Worm (Caenorhabditis elegans): ENCODE results near the gene algn-12.

DNA sequence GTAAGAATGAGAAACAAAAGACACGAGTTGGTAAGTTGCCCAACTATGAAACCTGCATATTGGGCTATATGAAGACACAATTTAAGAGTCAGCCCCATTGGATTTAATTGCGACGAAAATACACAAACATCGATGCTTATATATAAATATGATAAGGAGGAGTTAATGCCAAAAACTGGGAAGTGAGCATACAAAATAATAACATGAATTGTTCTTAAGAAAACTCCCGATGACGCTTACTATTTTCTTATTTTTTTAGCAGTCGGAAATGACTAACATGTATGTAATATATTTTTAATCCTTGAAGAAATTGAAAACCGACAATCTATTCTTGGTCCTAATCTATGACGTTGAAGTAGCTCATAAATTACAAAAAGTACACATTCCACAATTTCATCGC lies 37.1 kb downstream of the algn-12 start, which contains the start of gene str-144:
- no peak for TF ChIP-seq ceh-45 (GFP tag; IDR thresholded peaks at IDR 0.05)
- TF ChIP-seq pha-2 (tag; optimal IDR thresholded peaks at IDR 0.05): no peak
- TF ChIP-seq hlh-8 (tag; optimal IDR thresholded peaks at IDR 0.05): no peak
- TF ChIP-seq tbx-7 (tag; optimal IDR thresholded peaks at IDR 0.05): no peak
- no peak for TF ChIP-seq ceh-6 (GFP tag; optimal IDR thresholded peaks at IDR 0.05)
- TF ChIP-seq ztf-16 (tag; optimal IDR thresholded peaks at IDR 0.05): no peak
- no peak for TF ChIP-seq ama-1 (optimal IDR thresholded peaks at IDR 0.05)
- TF ChIP-seq nfya-1 (tag; optimal IDR thresholded peaks at IDR 0.05): no peak
- TF ChIP-seq pqm-1 (tag; optimal IDR thresholded peaks at IDR 0.05): no peak
